Fruit fly (Drosophila melanogaster): ENCODE results near the gene Ype.

DNA sequence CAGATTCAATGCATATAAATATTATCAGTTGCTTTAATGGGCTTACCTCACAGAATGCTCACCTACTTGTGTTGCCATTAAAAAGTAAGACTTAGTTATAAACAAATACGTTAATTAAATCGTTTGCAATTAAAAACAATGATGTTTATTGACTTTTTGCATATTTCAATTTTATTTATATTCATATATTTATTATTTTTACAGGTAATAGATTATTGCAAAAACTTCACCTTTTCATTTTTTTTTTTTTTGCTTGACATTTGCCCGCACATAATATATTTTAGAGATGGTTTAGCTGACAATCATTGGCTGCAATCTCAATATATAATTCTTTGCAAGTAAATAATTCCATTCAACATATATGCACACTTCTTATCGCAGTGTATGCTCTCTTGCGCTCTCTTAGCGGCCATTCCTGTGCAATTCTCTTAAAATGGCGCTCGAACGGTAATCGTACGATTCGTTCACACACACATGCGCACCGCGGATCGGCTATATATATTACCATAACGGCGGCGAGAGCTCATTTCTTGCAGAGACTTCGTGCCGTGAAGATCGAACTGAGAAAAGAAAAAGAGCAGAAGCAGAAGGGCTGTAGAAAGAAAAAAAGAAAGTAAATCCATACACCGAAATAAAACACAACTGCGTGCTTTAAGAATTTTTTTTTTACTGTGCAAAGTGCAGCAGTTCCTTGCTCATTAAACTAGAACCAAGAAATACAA, 9.3 kb upstream of the Ype start, which contains the start of gene Bcat:
- no peak for TF ChIP-seq psq (optimal IDR thresholded peaks at IDR 0.05)
- no peak for TF ChIP-seq insv (optimal IDR thresholded peaks at IDR 0.05)
- TF ChIP-seq Sin3A (optimal IDR thresholded peaks at IDR 0.05) = no peak
- no peak for TF ChIP-seq ttk (optimal IDR thresholded peaks at IDR 0.05)
- no peak for TF ChIP-seq h (optimal IDR thresholded peaks at IDR 0.05)
